Worm (Caenorhabditis elegans): ENCODE measurements around the gene M02D8.5.

DNA sequence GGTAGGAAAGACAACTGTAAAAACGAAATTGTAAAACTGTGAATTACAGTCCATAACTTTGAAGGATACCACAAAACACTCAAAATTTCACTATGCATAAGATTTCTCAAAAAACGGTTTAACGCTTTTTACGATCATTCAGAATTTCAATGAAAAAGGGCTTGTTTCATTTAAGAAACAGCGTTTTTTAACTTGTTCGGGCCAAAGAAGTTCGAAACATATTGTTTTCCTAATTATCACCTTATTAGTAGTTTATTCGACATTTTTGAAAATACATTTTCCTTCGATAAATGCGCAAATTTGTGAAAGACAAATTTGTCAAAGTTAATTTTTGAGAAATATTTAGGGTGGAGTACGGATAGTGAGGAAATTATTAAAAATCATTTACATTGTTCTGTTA, 56.6 kb downstream of the M02D8.5 start:
- TF ChIP-seq him-1 (tag; optimal IDR thresholded peaks at IDR 0.05) (no peak), dao-5 (tag; optimal IDR thresholded peaks at IDR 0.05) (no peak)
